Worm (Caenorhabditis elegans) whole organism, L4 larva: Measurements from ENCODE around the gene lpr-4.

Experiments used
- Y5F2A.4 ChIP-seq: fragments of 200-800 bp; sonication (Bioruptor generic); optimal IDR thresholded peaks from 2 replicates; lab custom pipeline; 2018; ENCODE audit warnings: mild to moderate bottlenecking, missing genetic modification characterization, missing compliant biosample characterization
- ama-1 ChIP-seq: fragments of 150-350 bp; optimal IDR thresholded peaks from 2 replicates; lab custom pipeline; 2014; ENCODE audit warnings: inconsistent platforms, mixed read lengths
- ces-1 ChIP-seq: fragments of 150-350 bp; sonication (generic microtip); optimal IDR thresholded peaks from 4 replicates; lab custom pipeline; 2014; ENCODE audit warnings: missing biosample characterization, missing genetic modification reagents, missing genetic modification characterization
- mxl-3 ChIP-seq: fragments of 200-800 bp; sonication (Bioruptor generic); optimal IDR thresholded peaks from 2 replicates; lab custom pipeline; 2018; ENCODE audit warnings: mild to moderate bottlenecking, missing genetic modification characterization, missing compliant biosample characterization

- TF ChIP-seq Y5F2A.4 (GFP tag; lab: Kevin White, UChicago) (no peak), ama-1 (lab: Kevin White, UChicago) (no peak), ces-1 (GFP tag; lab: Kevin White, UChicago) (no peak), mxl-3 (GFP tag; lab: Kevin White, UChicago) (no peak)
Measured at ce11 chrX:11032412-11032811, 32.5 kb upstream of the lpr-4 start.
